Worm (Caenorhabditis elegans) whole organism, L4 larva: ENCODE results near the gene srd-58.
A peak's percentile ranks its signal among the peaks of the same experiment; 100 is the strongest.

Source experiments
- D1046.2 ChIP-seq: fragments of 200-800 bp; sonication (Bioruptor generic); IDR thresholded peaks from 2 replicates; pipeline ENCODE4 v1.3.6; 2022; ENCODE audit warnings: missing genetic modification characterization, missing compliant biosample characterization
- F26F4.8 ChIP-seq: fragments of 200-800 bp; sonication (Bioruptor generic); conservative IDR thresholded peaks from 2 replicates; pipeline ENCODE4 v1.3.6; 2022; ENCODE audit warnings: missing genetic modification characterization, missing compliant biosample characterization
- F49E8.2 ChIP-seq: sonication (generic microtip); optimal IDR thresholded peaks from 2 replicates; lab custom pipeline; 2016; ENCODE audit warnings: missing compliant biosample characterization, mild to moderate bottlenecking, missing genetic modification characterization, borderline replicate concordance
- T26A8.4 ChIP-seq: fragments of 200-800 bp; sonication (Bioruptor generic); IDR thresholded peaks from 2 replicates; pipeline ENCODE4 v1.3.6; 2022; ENCODE audit warnings: missing genetic modification characterization, missing compliant biosample characterization
- ZK546.5 ChIP-seq, 2 experiments: sonication (generic microtip); optimal IDR thresholded peaks; 2 replicates each; lab custom pipeline; 2017; ENCODE audit warnings: missing biosample characterization in 2 of 2, missing genetic modification characterization in 2 of 2
- aly-2 ChIP-seq: sonication (generic microtip); optimal IDR thresholded peaks from 2 replicates; lab custom pipeline; 2018; ENCODE audit warnings: missing biosample characterization, missing genetic modification characterization
- ama-1 ChIP-seq: fragments of 150-350 bp; optimal IDR thresholded peaks from 2 replicates; lab custom pipeline; 2014; ENCODE audit warnings: inconsistent platforms, mixed read lengths
- arid-1 ChIP-seq: fragments of 200-800 bp; sonication (Bioruptor generic); conservative IDR thresholded peaks from 2 replicates; pipeline ENCODE4 v1.3.6; 2022; ENCODE audit warnings: missing genetic modification reagents, missing genetic modification characterization, missing compliant biosample characterization
- attf-4 ChIP-seq: sonication (generic microtip); optimal IDR thresholded peaks from 3 replicates; lab custom pipeline; 2017; ENCODE audit warnings: missing biosample characterization, missing genetic modification characterization
- ceh-82 ChIP-seq: sonication (generic microtip); optimal IDR thresholded peaks from 2 replicates; lab custom pipeline; 2017; ENCODE audit warnings: missing biosample characterization, missing genetic modification characterization
- ces-1 ChIP-seq: fragments of 150-350 bp; sonication (generic microtip); optimal IDR thresholded peaks from 4 replicates; lab custom pipeline; 2014; ENCODE audit warnings: missing biosample characterization, missing genetic modification reagents, missing genetic modification characterization
- daf-19 ChIP-seq: fragments of 200-800 bp; sonication (Bioruptor generic); conservative IDR thresholded peaks from 2 replicates; pipeline ENCODE4 v1.3.6; 2022; ENCODE audit warnings: missing genetic modification characterization, missing compliant biosample characterization
- daf-8 ChIP-seq: fragments of 200-800 bp; sonication (Bioruptor generic); IDR thresholded peaks from 2 replicates; pipeline ENCODE4 v1.3.6; 2022; ENCODE audit warnings: missing genetic modification characterization, missing compliant biosample characterization
- dmd-6 ChIP-seq: fragments of 200-800 bp; sonication (Bioruptor generic); IDR thresholded peaks from 2 replicates; pipeline ENCODE4 v1.3.6; 2022; ENCODE audit warnings: missing genetic modification reagents, missing genetic modification characterization, missing compliant biosample characterization
- dmd-9 ChIP-seq: fragments of 200-800 bp; sonication (Bioruptor generic); IDR thresholded peaks from 2 replicates; pipeline ENCODE4 v1.3.6; 2022; ENCODE audit warnings: missing genetic modification reagents, missing genetic modification characterization, missing compliant biosample characterization
- dpl-1 ChIP-seq: fragments of 150-350 bp; optimal IDR thresholded peaks from 2 replicates; lab custom pipeline; 2014; ENCODE audit warnings: missing biosample characterization, missing genetic modification reagents, missing genetic modification characterization
- duxl-1 ChIP-seq: sonication (generic microtip); optimal IDR thresholded peaks from 2 replicates; lab custom pipeline; 2016; ENCODE audit warnings: mild to moderate bottlenecking, missing genetic modification characterization, moderate library complexity, missing compliant biosample characterization; ENCODE audit not compliant: poor library complexity
- egl-43 ChIP-seq: fragments of 200-800 bp; sonication (Bioruptor generic); IDR thresholded peaks from 2 replicates; pipeline ENCODE4 v1.3.6; 2022; ENCODE audit warnings: missing genetic modification reagents, missing genetic modification characterization, missing compliant biosample characterization
- fkh-10 ChIP-seq: fragments of 150-350 bp; optimal IDR thresholded peaks from 2 replicates; lab custom pipeline; 2014; ENCODE audit warnings: missing biosample characterization, missing genetic modification reagents, missing genetic modification characterization
- hlh-11 ChIP-seq: fragments of 200-800 bp; sonication (Bioruptor generic); optimal IDR thresholded peaks from 2 replicates; lab custom pipeline; 2018; ENCODE audit warnings: mild to moderate bottlenecking, missing genetic modification characterization, missing compliant biosample characterization
- hlh-30 ChIP-seq: sonication (generic microtip); optimal IDR thresholded peaks from 2 replicates; lab custom pipeline; 2017; ENCODE audit warnings: antibody characterized with exemption, mild to moderate bottlenecking, missing genetic modification characterization, missing compliant biosample characterization; ENCODE audit not compliant: insufficient read depth
- lin-29 ChIP-seq: fragments of 200-800 bp; sonication (Bioruptor generic); IDR thresholded peaks from 2 replicates; pipeline ENCODE4 v1.3.6; 2022; ENCODE audit warnings: missing genetic modification reagents, missing genetic modification characterization, missing compliant biosample characterization
- lin-38 ChIP-seq: fragments of 200-800 bp; sonication (Bioruptor generic); IDR thresholded peaks from 2 replicates; pipeline ENCODE4 v1.3.6; 2022; ENCODE audit warnings: missing genetic modification reagents, missing genetic modification characterization, missing compliant biosample characterization
- lin-39 ChIP-seq: fragments of 150-350 bp; optimal IDR thresholded peaks from 2 replicates; lab custom pipeline; 2014; ENCODE audit warnings: missing biosample characterization, missing genetic modification reagents, missing genetic modification characterization
- lir-3 ChIP-seq: sonication (generic microtip); optimal IDR thresholded peaks from 2 replicates; lab custom pipeline; 2016; ENCODE audit warnings: mild to moderate bottlenecking, missing genetic modification characterization, missing compliant biosample characterization
- lsy-2 ChIP-seq, 2 experiments: fragments of 150-350 bp in 1 of 2; sonication (generic microtip) in 1 of 2; optimal IDR thresholded peaks; 2 replicates each; lab custom pipeline; 2014 to 2017; ENCODE audit warnings: missing biosample characterization in 2 of 2, missing genetic modification characterization in 2 of 2
- madf-5 ChIP-seq, 2 experiments: fragments of 200-800 bp; sonication (Bioruptor generic); IDR thresholded peaks; 2 replicates each; pipeline ENCODE4 v1.3.6; 2022; ENCODE audit warnings: missing compliant biosample characterization in 2 of 2, missing genetic modification characterization in 2 of 2
- mdl-1 ChIP-seq, 2 experiments: fragments of 150-350 bp in 1 of 2; sonication (generic microtip) in 1 of 2; optimal IDR thresholded peaks; 2 replicates each; lab custom pipeline; 2014 to 2017; ENCODE audit warnings: missing biosample characterization in 2 of 2, missing genetic modification characterization in 2 of 2
- mdt-29 ChIP-seq: fragments of 200-800 bp; sonication (Bioruptor generic); IDR thresholded peaks from 2 replicates; pipeline ENCODE4 v1.3.6; 2022; ENCODE audit warnings: missing genetic modification reagents, missing genetic modification characterization, missing compliant biosample characterization
- mep-1 ChIP-seq: fragments of 150-350 bp; sonication (generic microtip); optimal IDR thresholded peaks from 3 replicates; lab custom pipeline; 2014; ENCODE audit warnings: missing biosample characterization, missing genetic modification characterization
- mes-2 ChIP-seq: sonication (generic microtip); optimal IDR thresholded peaks from 2 replicates; lab custom pipeline; 2016; ENCODE audit warnings: missing genotype, mild to moderate bottlenecking, missing genetic modification characterization, missing compliant biosample characterization; ENCODE audit not compliant: poor library complexity, severe bottlenecking
- nhr-11 ChIP-seq: fragments of 150-350 bp; optimal IDR thresholded peaks from 2 replicates; lab custom pipeline; 2014; ENCODE audit warnings: missing biosample characterization, missing genetic modification characterization
- nhr-28 ChIP-seq: fragments of 150-350 bp; optimal IDR thresholded peaks from 2 replicates; lab custom pipeline; 2014; ENCODE audit warnings: missing biosample characterization, missing genetic modification characterization
- nhr-48 ChIP-seq: sonication (generic microtip); optimal IDR thresholded peaks from 2 replicates; lab custom pipeline; 2016; ENCODE audit warnings: mild to moderate bottlenecking, missing genetic modification characterization, missing compliant biosample characterization
- nhr-6 ChIP-seq: fragments of 150-350 bp; optimal IDR thresholded peaks from 2 replicates; lab custom pipeline; 2014; ENCODE audit warnings: missing biosample characterization, missing genetic modification characterization
- pha-4 ChIP-seq, 2 experiments: fragments of 150-350 bp in 1 of 2; fragments of 200-800 bp in 1 of 2; sonication (Bioruptor generic) in 1 of 2; IDR thresholded peaks in 1 of 2; optimal IDR thresholded peaks in 1 of 2; 2 replicates each; pipeline versions ENCODE4 v1.3.6 to Lab custom; 2014 to 2022; ENCODE audit warnings: missing genetic modification characterization in 2 of 2, missing genetic modification reagents in 2 of 2, missing biosample characterization in 1 of 2, missing compliant biosample characterization in 1 of 2
- saeg-2 ChIP-seq: fragments of 200-800 bp; sonication (Bioruptor generic); IDR thresholded peaks from 2 replicates; pipeline ENCODE4 v1.3.6; 2022; ENCODE audit warnings: missing genetic modification reagents, missing genetic modification characterization, missing compliant biosample characterization
- sdz-12 ChIP-seq: fragments of 200-800 bp; sonication (Bioruptor generic); optimal IDR thresholded peaks from 2 replicates; lab custom pipeline; 2018; ENCODE audit warnings: mild to moderate bottlenecking, missing genetic modification characterization, missing compliant biosample characterization
- set-16 ChIP-seq: fragments of 200-800 bp; sonication (Bioruptor generic); IDR thresholded peaks from 2 replicates; pipeline ENCODE4 v1.3.6; 2022; ENCODE audit warnings: missing genetic modification reagents, missing genetic modification characterization, missing compliant biosample characterization
- skn-1 ChIP-seq: fragments of 150-350 bp; optimal IDR thresholded peaks from 2 replicates; lab custom pipeline; 2014; ENCODE audit warnings: missing biosample characterization, missing genetic modification characterization
- snpc-4 ChIP-seq: fragments of 150-350 bp; optimal IDR thresholded peaks from 2 replicates; lab custom pipeline; 2014; ENCODE audit warnings: missing biosample characterization, missing genetic modification characterization
- unc-130 ChIP-seq: sonication (generic microtip); optimal IDR thresholded peaks from 2 replicates; lab custom pipeline; 2016; ENCODE audit warnings: missing genetic modification reagents, missing genetic modification characterization, missing compliant biosample characterization
- zfp-3 ChIP-seq: fragments of 200-800 bp; sonication (Bioruptor generic); conservative IDR thresholded peaks from 2 replicates; pipeline ENCODE4 v1.3.6; 2022; ENCODE audit warnings: missing genetic modification reagents, missing genetic modification characterization, missing compliant biosample characterization
- zip-2 ChIP-seq: fragments of 150-350 bp; optimal IDR thresholded peaks from 2 replicates; lab custom pipeline; 2014; ENCODE audit warnings: missing biosample characterization, missing genetic modification characterization

The srd-58 gene

ce11 chrII:7231951-7232350 is 27.1 kb upstream of the srd-58 start:
- TF ChIP-seq hlh-30 (tag; lab: Kevin White, UChicago) (no peak), mdt-29 (GFP tag; lab: Robert Waterston, UW) (no peak), attf-4 (no peak), lin-38 (GFP tag; lab: Robert Waterston, UW) (0 out of 2 replicates have a peak, but pooled peaks have one; percentile 17), aly-2 (tag; lab: Kevin White, UChicago) (no peak)

- TF ChIP-seq F26F4.8 (GFP tag; lab: Robert Waterston, UW) (no peak), F49E8.2 (tag; lab: Kevin White, UChicago) (no peak), nhr-48 (tag; lab: Kevin White, UChicago) (no peak), zfp-3 (GFP tag; lab: Robert Waterston, UW) (peak; percentile 62; the same call in 1 of the 2 replicates), skn-1 (tag; lab: Kevin White, UChicago) (no peak), mdl-1 (tag; optimal IDR thresholded peaks at IDR 0.05; lab: Kevin White, UChicago) (peak in 1 of 2 experiments; percentile 1), dmd-9 (GFP tag; lab: Robert Waterston, UW) (no peak), arid-1 (GFP tag; lab: Robert Waterston, UW) (no peak), sdz-12 (GFP tag; lab: Kevin White, UChicago) (no peak), ces-1 (GFP tag; lab: Kevin White, UChicago) (no peak), mes-2 (tag; lab: Kevin White, UChicago) (no peak), lsy-2 (tag; optimal IDR thresholded peaks at IDR 0.05; lab: Kevin White, UChicago) (peak in 1 of 2 experiments; percentile 9), T26A8.4 (peak; percentile 72; the same call in 1 of the 2 replicates), pha-4 (GFP tag; IDR thresholded peaks at IDR 0.05; lab: Robert Waterston, UW) (peak; percentile 40; the same call in 1 of the 2 replicates), pha-4 (tag; optimal IDR thresholded peaks at IDR 0.05; lab: Kevin White, UChicago) (no peak), saeg-2 (GFP tag; lab: Robert Waterston, UW) (no peak), egl-43 (GFP tag; lab: Robert Waterston, UW) (no peak), daf-19 (GFP tag; lab: Robert Waterston, UW) (no peak), unc-130 (no peak), mep-1 (tag; lab: Kevin White, UChicago) (peak; percentile 5), madf-5 (GFP tag; IDR thresholded peaks at IDR 0.05; lab: Robert Waterston, UW) (no peak), lin-39 (tag; lab: Kevin White, UChicago) (no peak), zip-2 (no peak), ceh-82 (tag; lab: Kevin White, UChicago) (no peak), nhr-28 (tag; lab: Kevin White, UChicago) (no peak), fkh-10 (GFP tag; lab: Kevin White, UChicago) (no peak), lin-29 (GFP tag; lab: Robert Waterston, UW) (0 out of 2 replicates have a peak, but pooled peaks have one; percentile 53), dmd-6 (GFP tag; lab: Robert Waterston, UW) (no peak)
These were observed 25.8 kb upstream of the srd-58 start for ce11 chrII:7230684-7231083.

- TF ChIP-seq T26A8.4 (no peak), hlh-11 (tag; lab: Kevin White, UChicago) (peak; percentile 25), lsy-2 (tag; optimal IDR thresholded peaks at IDR 0.05; lab: Kevin White, UChicago) (no peak), snpc-4 (no peak), nhr-6 (tag; lab: Kevin White, UChicago) (no peak), ama-1 (lab: Kevin White, UChicago) (peak; percentile 73), set-16 (GFP tag; lab: Robert Waterston, UW) (no peak), duxl-1 (no peak), ZK546.5 (tag; optimal IDR thresholded peaks at IDR 0.05; lab: Kevin White, UChicago) (no peak), D1046.2 (GFP tag; lab: Robert Waterston, UW) (no peak), dpl-1 (no peak), lin-29 (GFP tag; lab: Robert Waterston, UW) (no peak), nhr-11 (tag; lab: Kevin White, UChicago) (no peak), lir-3 (tag; lab: Kevin White, UChicago) (no peak), mep-1 (tag; lab: Kevin White, UChicago) (no peak), daf-8 (GFP tag; lab: Robert Waterston, UW) (no peak), arid-1 (GFP tag; lab: Robert Waterston, UW) (0 out of 2 replicates have a peak, but pooled peaks have one; percentile 16)
These were observed 23.9 kb upstream of the srd-58 start, which contains the start of gene F32A5.4 for ce11 chrII:7228646-7229200. Gene F32A5.4, plus strand, starts transcription at chrII:7229150.
